Fruit fly (Drosophila melanogaster): ENCODE measurements around the gene CG42724.

Gene CG42724

dm6 chr3R:6350755-6351154 lies 17.3 kb downstream of the CG42724 start, which contains the start of gene Pak (continued):
- no peak for TF ChIP-seq CG1792 (GFP tag; optimal IDR thresholded peaks at IDR 0.05)
- TF ChIP-seq CG30403 (GFP tag; optimal IDR thresholded peaks at IDR 0.05): no peak
- no peak for TF ChIP-seq CG15696 (tag; optimal IDR thresholded peaks at IDR 0.05)
- TF ChIP-seq CG11398 (GFP tag; optimal IDR thresholded peaks at IDR 0.05): no peak
- TF ChIP-seq ash1 (GFP tag; optimal IDR thresholded peaks at IDR 0.05): no peak
- no peak for TF ChIP-seq salm (tag; optimal IDR thresholded peaks at IDR 0.05)
- no peak for TF ChIP-seq eve (GFP tag; optimal IDR thresholded peaks at IDR 0.05)
- TF ChIP-seq Hr51 (GFP tag; optimal IDR thresholded peaks at IDR 0.05): no peak
- TF ChIP-seq gfzf (GFP tag; optimal IDR thresholded peaks at IDR 0.05): peak; percentile 56
- no peak for TF ChIP-seq CG1233 (GFP tag; optimal IDR thresholded peaks at IDR 0.05)
- TF ChIP-seq sim (GFP tag; IDR thresholded peaks at IDR 0.05): no peak
- TF ChIP-seq CG6683 (GFP tag; optimal IDR thresholded peaks at IDR 0.05): no peak
- no peak for TF ChIP-seq CG17568 (GFP tag; optimal IDR thresholded peaks at IDR 0.05)
- TF ChIP-seq Hey (tag; optimal IDR thresholded peaks at IDR 0.05): no peak
- peak; percentile 12 for TF ChIP-seq Abd-B (GFP tag; optimal IDR thresholded peaks at IDR 0.05)
- no peak for TF ChIP-seq ranshi (GFP tag; IDR thresholded peaks at IDR 0.05)
- TF ChIP-seq CG10462 (GFP tag; optimal IDR thresholded peaks at IDR 0.05): no peak
- no peak for TF ChIP-seq Dek (tag; optimal IDR thresholded peaks at IDR 0.05)
- no peak for TF ChIP-seq D (optimal IDR thresholded peaks at IDR 0.05)
- no peak for TF ChIP-seq D (GFP tag; optimal IDR thresholded peaks at IDR 0.05)
- no peak; the same call in 2 of the 3 replicates for TF ChIP-seq CG34422 (GFP tag; IDR thresholded peaks at IDR 0.05)
- no peak for TF ChIP-seq CG9215 (GFP tag; IDR thresholded peaks at IDR 0.05)
- TF ChIP-seq Atf-2 (GFP tag; optimal IDR thresholded peaks at IDR 0.05): no peak
- no peak for TF ChIP-seq CG8359 (GFP tag; optimal IDR thresholded peaks at IDR 0.05; ENCODE audit: borderline replicate concordance)
- TF ChIP-seq CG10431 (GFP tag; optimal IDR thresholded peaks at IDR 0.05): no peak
- TF ChIP-seq CG2678 (tag; optimal IDR thresholded peaks at IDR 0.05): no peak
- no peak for TF ChIP-seq so (GFP tag; IDR thresholded peaks at IDR 0.05)
- no peak for TF ChIP-seq CG10209 (GFP tag; optimal IDR thresholded peaks at IDR 0.05)
- TF ChIP-seq CG10366 (GFP tag; IDR thresholded peaks at IDR 0.05): no peak
- no peak for TF ChIP-seq emc (GFP tag; optimal IDR thresholded peaks at IDR 0.05)
- no peak for TF ChIP-seq chif (GFP tag; optimal IDR thresholded peaks at IDR 0.05)
- TF ChIP-seq CG4360 (GFP tag; IDR thresholded peaks at IDR 0.05): no peak
- TF ChIP-seq stc (GFP tag; IDR thresholded peaks at IDR 0.05): no peak
- TF ChIP-seq CG7987 (GFP tag; optimal IDR thresholded peaks at IDR 0.05): no peak
- TF ChIP-seq hkb (optimal IDR thresholded peaks at IDR 0.05): no peak
- no peak for TF ChIP-seq hkb (GFP tag; IDR thresholded peaks at IDR 0.05)
- TF ChIP-seq Asciz (GFP tag; optimal IDR thresholded peaks at IDR 0.05): no peak
- no peak for TF ChIP-seq CG17912 (GFP tag; optimal IDR thresholded peaks at IDR 0.05)
- no peak for TF ChIP-seq Dfd (GFP tag; optimal IDR thresholded peaks at IDR 0.05)
- TF ChIP-seq HmgZ (tag; optimal IDR thresholded peaks at IDR 0.05): peak; percentile 33
- TF ChIP-seq cad (GFP tag; optimal IDR thresholded peaks at IDR 0.05): no peak
- TF ChIP-seq kni (GFP tag; optimal IDR thresholded peaks at IDR 0.05): no peak
- TF ChIP-seq CG6689 (GFP tag; IDR thresholded peaks at IDR 0.05): no peak
- no peak for TF ChIP-seq CG8478 (optimal IDR thresholded peaks at IDR 0.05)
- TF ChIP-seq Bteb2 (GFP tag; optimal IDR thresholded peaks at IDR 0.05): no peak
- no peak for TF ChIP-seq Mrtf (GFP tag; IDR thresholded peaks at IDR 0.05)
- TF ChIP-seq Pdp1 (GFP tag; optimal IDR thresholded peaks at IDR 0.05): no peak
- TF ChIP-seq Deaf1 (tag; optimal IDR thresholded peaks at IDR 0.05): no peak
- no peak for TF ChIP-seq CG9797 (GFP tag; optimal IDR thresholded peaks at IDR 0.05)
- no peak for TF ChIP-seq dysf (GFP tag; IDR thresholded peaks at IDR 0.05)
- peak; percentile 77 for TF ChIP-seq pzg (GFP tag; optimal IDR thresholded peaks at IDR 0.05)
- peak; percentile 70 for TF ChIP-seq stwl (tag; optimal IDR thresholded peaks at IDR 0.05)
- TF ChIP-seq CG15073 (GFP tag; optimal IDR thresholded peaks at IDR 0.05): no peak
